Fruit fly (Drosophila melanogaster): ENCODE measurements around the gene Ndf.

The Ndf gene

DNA sequence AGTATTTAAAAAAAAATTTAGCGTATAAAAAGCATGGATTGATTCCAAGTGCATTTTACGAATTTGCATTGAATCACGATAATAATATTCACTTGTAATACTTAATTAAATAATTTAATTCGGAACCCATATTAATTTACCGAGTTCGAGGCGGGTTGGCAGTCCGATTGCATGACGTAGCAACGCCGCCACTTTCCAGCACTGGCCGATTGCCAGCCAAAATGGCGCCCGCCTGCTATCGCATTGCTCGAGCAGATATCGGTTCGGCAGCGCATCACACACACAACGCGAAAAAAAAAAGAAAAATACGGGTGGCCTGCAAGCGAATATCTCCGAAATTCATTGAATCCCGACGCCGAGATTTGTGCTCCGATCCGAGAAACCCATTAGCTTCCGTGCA is at the start of gene Ndf:
Gene Ndf (plus strand): TSS at position 240 of the 400 bp plus-strand sequence.
- TF ChIP-seq CG17801 (GFP tag; optimal IDR thresholded peaks at IDR 0.05; ENCODE audit: partially characterized antibody) = peak; percentile 63

DNA sequence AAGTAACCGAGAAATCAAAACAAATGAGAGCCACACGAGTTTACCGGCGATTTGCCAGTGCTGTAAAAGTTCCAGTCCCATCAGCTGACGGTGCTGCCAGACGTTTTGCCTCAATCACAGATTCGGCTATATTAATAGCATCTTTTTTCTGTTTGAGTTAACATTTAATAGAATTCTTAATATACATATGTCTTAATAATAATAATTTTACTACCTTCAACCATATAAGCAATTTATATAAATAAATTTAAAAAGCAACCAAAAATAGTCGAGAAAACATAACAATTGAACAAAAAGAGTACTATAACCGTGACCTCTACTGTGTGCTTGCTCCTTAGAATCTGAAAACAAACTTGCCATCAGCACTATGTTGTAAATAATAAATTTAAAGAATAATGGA is 49.5 kb upstream of the Ndf start, which contains the start of the genes CG13126 and CG4709:
Gene CG13126 (minus strand): TSS at position 63 of the 400 bp plus-strand sequence.
Gene CG4709 (plus strand): TSS at position 207 of the 400 bp plus-strand sequence.
- peak; percentile 94 for TF ChIP-seq CG17801 (GFP tag; optimal IDR thresholded peaks at IDR 0.05; ENCODE audit: partially characterized antibody)

DNA sequence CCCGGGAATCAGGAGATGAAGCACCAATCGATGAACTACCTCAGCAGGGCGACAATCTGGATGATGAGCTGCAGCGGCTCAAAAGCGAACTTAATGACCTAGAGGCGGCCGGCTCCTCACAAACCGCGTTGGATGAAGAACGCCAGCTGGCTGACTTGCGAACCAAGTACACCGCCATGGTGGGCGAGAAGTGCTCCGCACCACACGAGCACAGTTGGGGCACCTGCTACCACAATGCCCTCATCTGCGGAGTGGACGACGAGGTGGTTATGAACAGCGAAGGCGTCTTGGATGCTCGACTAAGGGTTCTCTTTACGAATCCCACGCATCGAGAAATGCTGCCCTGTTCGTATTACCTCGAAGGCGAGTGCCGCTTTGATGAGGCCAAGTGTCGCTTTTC is 48.9 kb upstream of the Ndf start:
- TF ChIP-seq CG17801 (GFP tag; optimal IDR thresholded peaks at IDR 0.05; ENCODE audit: partially characterized antibody) = no peak

DNA sequence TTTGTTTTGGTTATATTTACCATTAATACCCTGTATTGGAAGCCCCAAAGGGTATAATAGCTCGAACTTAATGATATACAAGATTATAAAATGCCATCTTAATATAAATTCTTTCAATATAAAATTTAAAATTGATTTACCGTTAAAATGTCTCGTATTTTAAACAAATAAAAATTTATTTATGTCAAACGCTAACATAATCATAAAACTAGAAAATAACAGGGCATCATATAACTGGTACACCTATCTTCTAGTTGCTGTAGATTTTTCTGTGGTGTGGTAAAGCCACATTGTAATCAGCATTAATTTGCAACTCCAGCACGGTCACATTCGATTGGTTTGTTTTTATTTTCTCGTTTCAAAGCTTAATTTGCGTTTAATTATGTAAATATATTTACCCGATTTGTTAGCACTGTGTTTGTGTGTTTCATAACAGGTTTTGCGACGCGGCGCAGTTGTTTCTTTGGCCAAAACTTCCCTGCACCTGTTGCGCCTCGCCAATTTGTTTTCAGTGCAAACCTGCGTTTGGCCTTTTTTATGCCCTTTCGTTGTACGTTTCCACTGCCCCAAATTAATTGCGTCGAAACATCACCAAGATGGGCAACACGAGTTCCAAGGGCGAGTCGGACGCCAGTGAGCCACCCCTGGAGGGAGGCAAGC is 46.5 kb upstream of the Ndf start, which contains the start of the genes CG4658 and CG5846:
Gene CG4658 (plus strand): TSS at position 140 of the 660 bp plus-strand sequence.
Gene CG5846 (minus strand): TSS at position 245 of the 660 bp plus-strand sequence.
- TF ChIP-seq CG17801 (GFP tag; optimal IDR thresholded peaks at IDR 0.05; ENCODE audit: partially characterized antibody) = peak; percentile 96

dm6 chr2L:9960758-9961157 is 42.9 kb upstream of the Ndf start:
- TF ChIP-seq CG17801 (GFP tag; optimal IDR thresholded peaks at IDR 0.05; ENCODE audit: partially characterized antibody) = no peak

DNA sequence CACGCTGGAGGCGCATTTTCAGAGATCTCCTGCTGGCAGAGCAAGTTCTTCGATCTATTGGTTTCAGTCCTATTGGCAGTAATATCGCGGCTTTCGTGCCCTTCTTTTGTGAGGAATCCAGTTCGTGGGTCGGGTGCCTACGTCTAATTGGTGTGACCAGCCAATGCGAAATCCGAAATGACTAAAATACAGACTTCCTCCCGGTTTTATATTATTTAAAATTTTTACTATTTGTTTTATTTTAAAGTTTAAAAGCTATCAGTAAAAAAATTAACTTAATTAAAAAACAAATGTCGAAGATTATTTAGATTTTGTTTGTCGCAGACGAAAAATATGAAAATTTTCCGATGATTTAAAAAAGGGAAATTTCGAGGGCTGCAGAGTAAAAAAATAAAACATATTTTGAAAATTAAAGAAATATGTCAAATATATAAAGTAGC is 40.0 kb upstream of the Ndf start, which contains the start of gene CG5850:
Gene CG5850 (minus strand): TSS at position 347 of the 440 bp plus-strand sequence.
- TF ChIP-seq CG17801 (GFP tag; optimal IDR thresholded peaks at IDR 0.05; ENCODE audit: partially characterized antibody) = peak; percentile 18

DNA sequence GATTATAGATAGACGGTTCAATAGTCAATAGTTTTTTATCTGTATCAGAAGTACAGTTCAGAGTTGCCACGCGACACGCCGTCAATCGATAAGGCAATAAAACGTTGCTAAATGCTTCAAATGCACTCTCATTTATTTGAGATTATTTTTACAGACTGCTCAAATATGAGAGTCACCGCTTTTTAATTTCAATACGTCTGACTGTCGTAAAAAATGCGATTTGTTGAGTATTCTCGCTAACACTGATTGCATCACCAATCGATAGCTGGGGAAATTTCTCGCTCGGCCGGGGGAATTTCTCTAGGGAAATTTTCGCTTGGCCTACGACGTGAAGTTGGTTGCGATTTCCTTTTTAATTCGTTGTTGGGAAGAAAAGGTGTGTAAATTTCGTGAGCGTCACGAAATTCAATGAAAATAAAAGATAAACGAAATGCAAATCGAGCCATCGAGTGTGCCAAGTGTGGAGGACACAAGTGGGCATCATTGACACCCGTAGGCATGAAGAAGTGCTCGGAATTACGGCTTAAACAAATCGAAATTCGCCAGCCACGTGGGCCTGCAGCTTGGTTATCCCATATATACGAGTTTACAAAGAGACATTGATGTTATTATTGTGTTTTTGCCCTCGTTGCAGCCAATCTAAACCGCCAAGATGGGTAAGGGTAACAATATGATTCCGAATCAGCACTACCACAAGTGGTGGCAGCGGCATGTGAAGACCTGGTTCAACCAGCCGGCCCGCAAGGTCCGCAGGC is 36.5 kb upstream of the Ndf start, which contains the start of the genes Dref and RpL13:
Gene Dref (minus strand): TSS at position 247 of the 755 bp plus-strand sequence.
Gene RpL13 (plus strand): TSS at position 331 of the 755 bp plus-strand sequence.
- TF ChIP-seq CG17801 (GFP tag; optimal IDR thresholded peaks at IDR 0.05; ENCODE audit: partially characterized antibody) = peak; percentile 93

DNA sequence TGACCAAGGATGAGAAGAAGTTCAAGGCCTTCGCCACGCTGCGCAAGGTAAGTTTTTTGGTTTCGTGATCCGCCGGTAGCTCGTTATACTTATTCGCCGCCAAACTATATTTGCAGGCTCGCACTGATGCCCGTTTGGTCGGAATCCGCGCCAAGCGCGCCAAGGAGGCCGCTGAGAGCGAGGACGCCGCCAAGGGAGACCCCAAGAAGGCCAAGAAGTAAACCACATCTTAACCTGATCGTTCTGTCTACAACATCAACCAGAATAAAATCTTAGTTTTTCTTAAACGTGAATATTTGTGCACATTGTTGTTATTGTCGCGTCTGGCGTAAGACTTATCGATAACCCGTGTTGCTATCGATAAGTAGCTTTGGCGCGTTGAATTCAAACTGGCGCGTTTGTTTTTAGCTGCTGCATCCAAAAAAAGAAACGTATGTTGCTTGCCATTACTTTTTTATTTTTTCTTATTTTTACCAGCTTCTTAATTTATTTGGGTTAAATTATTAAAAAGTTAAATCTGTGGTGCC is 35.4 kb upstream of the Ndf start:
- no peak for TF ChIP-seq CG17801 (GFP tag; optimal IDR thresholded peaks at IDR 0.05; ENCODE audit: partially characterized antibody)

DNA sequence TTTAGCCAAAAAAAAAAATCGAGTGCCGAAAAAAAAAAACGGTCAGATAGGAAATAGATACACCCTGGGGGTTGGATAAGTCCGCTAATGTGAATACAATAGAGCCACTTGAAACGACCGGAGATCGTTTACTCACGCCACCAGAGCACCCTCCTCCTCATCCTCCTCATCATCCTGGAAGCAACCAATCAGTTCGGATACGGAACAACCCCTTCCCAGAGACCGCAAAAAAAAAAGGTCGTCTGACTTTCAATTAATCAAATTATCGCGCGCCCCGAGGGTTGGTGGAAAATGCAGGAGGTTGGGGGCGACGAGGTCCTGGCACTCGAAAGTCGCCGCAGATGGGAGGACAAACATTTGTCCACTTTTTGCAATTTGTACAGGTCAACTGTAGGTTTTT is 31.0 kb upstream of the Ndf start:
- no peak for TF ChIP-seq CG17801 (GFP tag; optimal IDR thresholded peaks at IDR 0.05; ENCODE audit: partially characterized antibody)

dm6 chr2L:9981809-9982208 is 21.8 kb upstream of the Ndf start:
- no peak for TF ChIP-seq CG17801 (GFP tag; optimal IDR thresholded peaks at IDR 0.05; ENCODE audit: partially characterized antibody)

dm6 chr2L:9982516-9982915 is 21.1 kb upstream of the Ndf start:
- TF ChIP-seq CG17801 (GFP tag; optimal IDR thresholded peaks at IDR 0.05; ENCODE audit: partially characterized antibody) = no peak

- no peak for TF ChIP-seq CG17801 (GFP tag; optimal IDR thresholded peaks at IDR 0.05; ENCODE audit: partially characterized antibody)
Observed at dm6 chr2L:9984078-9984772, 19.4 kb upstream of the Ndf start, which contains the start of gene bib. bib (plus strand) TSS chr2L:9984645.

- peak; percentile 80 for TF ChIP-seq CG17801 (GFP tag; optimal IDR thresholded peaks at IDR 0.05; ENCODE audit: partially characterized antibody)
Observed at dm6 chr2L:9986402-9987350, 17.0 kb upstream of the Ndf start.

Data from ovary, adult (tissue).